Fruit fly (Drosophila melanogaster) whole organism, embryonic: ENCODE measurements around the gene CG7367.
A peak's percentile ranks its signal among the peaks of the same experiment; 100 is the strongest.

Source experiments
- ATbp ChIP-seq: fragments of 200-800 bp; sonication (Bioruptor generic); optimal IDR thresholded peaks from 2 replicates; lab custom pipeline; 2017; ENCODE audit warnings: missing biosample characterization, mild to moderate bottlenecking, missing genetic modification characterization, missing genetic modification reagents
- CG10267 ChIP-seq: fragments of 200-800 bp; sonication (Bioruptor generic); optimal IDR thresholded peaks from 2 replicates; lab custom pipeline; 2018; ENCODE audit warnings: missing biosample characterization, mild to moderate bottlenecking, missing genetic modification characterization, moderate library complexity
- CG12391 ChIP-seq: fragments of 200-800 bp; sonication (Bioruptor generic); optimal IDR thresholded peaks from 3 replicates; lab custom pipeline; 2018; ENCODE audit warnings: missing biosample characterization, mild to moderate bottlenecking, missing genetic modification characterization, moderate library complexity
- CG14860 ChIP-seq: fragments of 200-800 bp; sonication (Bioruptor generic); IDR thresholded peaks from 3 replicates; pipeline ENCODE4 v1.3.6; 2022; ENCODE audit warnings: missing biosample characterization, missing genetic modification characterization; ENCODE audit not compliant: partially characterized antibody
- CG16779 ChIP-seq: fragments of 200-800 bp; sonication (Bioruptor generic); IDR thresholded peaks from 2 replicates; pipeline ENCODE4 v1.3.6; 2022; ENCODE audit warnings: missing biosample characterization, missing genetic modification characterization
- CG18262 ChIP-seq: fragments of 200-800 bp; optimal IDR thresholded peaks from 3 replicates; lab custom pipeline; 2019; ENCODE audit warnings: missing biosample characterization, mild to moderate bottlenecking, missing genetic modification characterization, moderate library complexity
- CG18599 ChIP-seq: fragments of 200-800 bp; sonication (Bioruptor generic); optimal IDR thresholded peaks from 3 replicates; lab custom pipeline; 2017; ENCODE audit warnings: missing biosample characterization, missing genetic modification characterization, mild to moderate bottlenecking, moderate library complexity, missing genetic modification reagents
- CG2678 ChIP-seq: fragments of 200-800 bp; sonication (Bioruptor generic); optimal IDR thresholded peaks from 3 replicates; lab custom pipeline; 2019; ENCODE audit warnings: missing biosample characterization, mild to moderate bottlenecking, missing genetic modification characterization, moderate library complexity
- CG30020 ChIP-seq: fragments of 200-800 bp; optimal IDR thresholded peaks from 2 replicates; lab custom pipeline; 2019; ENCODE audit warnings: missing biosample characterization, mild to moderate bottlenecking, missing genetic modification characterization, moderate library complexity
- CG30431 ChIP-seq: fragments of 200-800 bp; sonication (Bioruptor generic); optimal IDR thresholded peaks from 2 replicates; lab custom pipeline; 2017; ENCODE audit warnings: missing biosample characterization, missing genetic modification characterization
- CG3065 ChIP-seq: fragments of 200-800 bp; sonication (Bioruptor generic); optimal IDR thresholded peaks from 2 replicates; lab custom pipeline; 2016; ENCODE audit warnings: missing biosample characterization, missing genetic modification characterization
- CG32532 ChIP-seq: fragments of 200-800 bp; sonication (Bioruptor generic); IDR thresholded peaks from 2 replicates; pipeline ENCODE4 v1.3.6; 2022; ENCODE audit warnings: missing biosample characterization, missing genetic modification characterization
- CG3847 ChIP-seq: fragments of 200-800 bp; sonication (Bioruptor generic); IDR thresholded peaks from 2 replicates; pipeline ENCODE4 v1.3.6; 2022; ENCODE audit warnings: missing biosample characterization, missing genetic modification characterization
- CG4424 ChIP-seq: fragments of 200-800 bp; sonication (Bioruptor generic); optimal IDR thresholded peaks from 3 replicates; lab custom pipeline; 2016; ENCODE audit warnings: missing biosample characterization, missing genetic modification characterization
- CG4707 ChIP-seq: fragments of 200-800 bp; sonication (Bioruptor generic); optimal IDR thresholded peaks from 2 replicates; lab custom pipeline; 2018; ENCODE audit warnings: missing biosample characterization, mild to moderate bottlenecking, missing genetic modification characterization, moderate library complexity
- CG6689 ChIP-seq: fragments of 200-800 bp; sonication (Bioruptor generic); IDR thresholded peaks from 2 replicates; pipeline ENCODE4 v1.3.6; 2022; ENCODE audit warnings: missing biosample characterization, missing genetic modification characterization
- CG6854 ChIP-seq: fragments of 200-800 bp; sonication (Bioruptor generic); optimal IDR thresholded peaks from 3 replicates; lab custom pipeline; 2017; ENCODE audit warnings: missing biosample characterization, mild to moderate bottlenecking, missing genetic modification characterization
- CG7963 ChIP-seq: fragments of 200-800 bp; sonication (Bioruptor generic); IDR thresholded peaks from 3 replicates; pipeline ENCODE4 v1.3.6; 2022; ENCODE audit warnings: missing biosample characterization, missing genetic modification characterization; ENCODE audit not compliant: partially characterized antibody
- CG7987 ChIP-seq: fragments of 200-800 bp; sonication (Bioruptor generic); optimal IDR thresholded peaks from 2 replicates; lab custom pipeline; 2018; ENCODE audit warnings: missing biosample characterization, mild to moderate bottlenecking, missing genetic modification characterization, moderate library complexity
- CG8478 ChIP-seq: fragments of >200 bp; optimal IDR thresholded peaks from 2 replicates; lab custom pipeline; 2018
- CoRest ChIP-seq: fragments of 200-800 bp; sonication (Bioruptor generic); optimal IDR thresholded peaks from 3 replicates; lab custom pipeline; 2018; ENCODE audit warnings: missing biosample characterization, mild to moderate bottlenecking, missing genetic modification characterization, moderate library complexity
- D ChIP-seq, 2 experiments: fragments of 200-800 bp in 1 of 2; fragments of >200 bp in 1 of 2; sonication (Bioruptor generic) in 1 of 2; optimal IDR thresholded peaks; 2 replicates in 1 of 2; 3 replicates in 1 of 2; lab custom pipeline; 2017; ENCODE audit warnings: mild to moderate bottlenecking in 1 of 2, missing biosample characterization in 1 of 2, missing genetic modification characterization in 1 of 2, missing genetic modification reagents in 1 of 2
- Dip3 ChIP-seq: fragments of 200-800 bp; sonication (Bioruptor generic); optimal IDR thresholded peaks from 3 replicates; lab custom pipeline; 2016; ENCODE audit warnings: missing biosample characterization, missing genetic modification characterization
- HLHmδ ChIP-seq: fragments of 200-800 bp; sonication (Bioruptor generic); optimal IDR thresholded peaks from 2 replicates; lab custom pipeline; 2018; ENCODE audit warnings: missing biosample characterization, mild to moderate bottlenecking, missing genetic modification characterization, moderate library complexity
- Ptx1 ChIP-seq: fragments of 200-800 bp; sonication (Bioruptor generic); IDR thresholded peaks from 2 replicates; pipeline ENCODE4 v1.3.6; 2022; ENCODE audit warnings: missing biosample characterization, missing genetic modification characterization
- Spps ChIP-seq: fragments of 200-800 bp; sonication (Bioruptor generic); optimal IDR thresholded peaks from 2 replicates; lab custom pipeline; 2018; ENCODE audit warnings: missing biosample characterization, mild to moderate bottlenecking, missing genetic modification characterization
- Vsx1 ChIP-seq: fragments of 200-800 bp; sonication (Bioruptor generic); optimal IDR thresholded peaks from 2 replicates; lab custom pipeline; 2017; ENCODE audit warnings: missing biosample characterization, mild to moderate bottlenecking, missing genetic modification characterization, missing genetic modification reagents
- YL-1 ChIP-seq: fragments of 200-800 bp; sonication (Bioruptor generic); optimal IDR thresholded peaks from 3 replicates; lab custom pipeline; 2017; ENCODE audit warnings: missing biosample characterization, mild to moderate bottlenecking, missing genetic modification characterization
- az2 ChIP-seq: fragments of 200-800 bp; sonication (Bioruptor generic); optimal IDR thresholded peaks from 3 replicates; lab custom pipeline; 2016; ENCODE audit warnings: missing biosample characterization, missing genetic modification characterization
- bigmax ChIP-seq: fragments of 200-800 bp; sonication (Bioruptor generic); optimal IDR thresholded peaks from 2 replicates; lab custom pipeline; 2018; ENCODE audit warnings: missing biosample characterization, mild to moderate bottlenecking, missing genetic modification characterization
- chinmo ChIP-seq: fragments of 200-800 bp; sonication (Bioruptor generic); IDR thresholded peaks from 4 replicates; pipeline ENCODE4 v1.3.6; 2022; ENCODE audit warnings: missing biosample characterization, missing genetic modification characterization; ENCODE audit not compliant: partially characterized antibody
- dati ChIP-seq: fragments of 200-800 bp; sonication (Bioruptor generic); IDR thresholded peaks from 2 replicates; pipeline ENCODE4 v1.3.6; 2022; ENCODE audit warnings: missing biosample characterization, missing genetic modification characterization
- dmrt99B ChIP-seq: fragments of 200-800 bp; sonication (Bioruptor generic); optimal IDR thresholded peaks from 2 replicates; lab custom pipeline; 2018; ENCODE audit warnings: missing biosample characterization, mild to moderate bottlenecking, missing genetic modification characterization, moderate library complexity
- gfzf ChIP-seq: fragments of 200-800 bp; sonication (Bioruptor generic); optimal IDR thresholded peaks from 2 replicates; lab custom pipeline; 2016; ENCODE audit warnings: missing biosample characterization, mild to moderate bottlenecking, missing genetic modification characterization, moderate library complexity
- jing ChIP-seq: fragments of 200-800 bp; sonication (Bioruptor generic); optimal IDR thresholded peaks from 2 replicates; lab custom pipeline; 2018; ENCODE audit warnings: missing biosample characterization, mild to moderate bottlenecking, missing genetic modification characterization
- kni ChIP-seq: fragments of 200-800 bp; sonication (Bioruptor generic); optimal IDR thresholded peaks from 3 replicates; lab custom pipeline; 2017; ENCODE audit warnings: mild to moderate bottlenecking, missing biosample characterization, missing genetic modification reagents, missing genetic modification characterization
- knrl ChIP-seq: fragments of 200-800 bp; sonication (Bioruptor generic); IDR thresholded peaks from 3 replicates; pipeline ENCODE4 v1.3.6; 2022; ENCODE audit warnings: missing biosample characterization, missing genetic modification characterization; ENCODE audit not compliant: partially characterized antibody
- p53 ChIP-seq: fragments of 200-800 bp; sonication (Bioruptor generic); optimal IDR thresholded peaks from 2 replicates; lab custom pipeline; 2016; ENCODE audit warnings: missing biosample characterization, missing genetic modification characterization
- ranshi ChIP-seq: fragments of 200-800 bp; sonication (Bioruptor generic); IDR thresholded peaks from 2 replicates; pipeline ENCODE4 v1.3.6; 2022; ENCODE audit warnings: missing biosample characterization, missing genetic modification characterization
- schlank ChIP-seq: fragments of 200-800 bp; sonication (Bioruptor generic); optimal IDR thresholded peaks from 2 replicates; lab custom pipeline; 2018; ENCODE audit warnings: missing biosample characterization, mild to moderate bottlenecking, missing genetic modification characterization
- tll ChIP-seq, 2 experiments: fragments of 200-800 bp in 1 of 2; fragments of >200 bp in 1 of 2; sonication (Bioruptor generic) in 1 of 2; optimal IDR thresholded peaks; 2 replicates each; lab custom pipeline; 2017 to 2019; ENCODE audit warnings: missing biosample characterization in 2 of 2, missing genetic modification characterization in 2 of 2, mild to moderate bottlenecking in 1 of 2, moderate library complexity in 1 of 2
- trem ChIP-seq: fragments of 200-800 bp; optimal IDR thresholded peaks from 3 replicates; lab custom pipeline; 2019; ENCODE audit warnings: missing biosample characterization, mild to moderate bottlenecking, missing genetic modification characterization, moderate library complexity
- unc-4 ChIP-seq: fragments of 200-800 bp; sonication (Bioruptor generic); IDR thresholded peaks from 2 replicates; pipeline ENCODE4 v1.3.6; 2022; ENCODE audit warnings: missing biosample characterization, missing genetic modification characterization; ENCODE audit not compliant: partially characterized antibody
- usp ChIP-seq: fragments of >200 bp; optimal IDR thresholded peaks from 2 replicates; lab custom pipeline; 2017; ENCODE audit warnings: missing biosample characterization, missing genetic modification characterization
- wdn ChIP-seq: fragments of 200-800 bp; sonication (Bioruptor generic); IDR thresholded peaks from 2 replicates; pipeline ENCODE4 v1.3.6; 2022; ENCODE audit warnings: missing biosample characterization, missing genetic modification characterization
- wek ChIP-seq: fragments of 200-800 bp; sonication (Bioruptor generic); optimal IDR thresholded peaks from 3 replicates; lab custom pipeline; 2018; ENCODE audit warnings: missing biosample characterization, mild to moderate bottlenecking, missing genetic modification characterization, moderate library complexity
- zen2 ChIP-seq: fragments of 200-800 bp; sonication (Bioruptor generic); IDR thresholded peaks from 3 replicates; pipeline ENCODE4 v1.3.6; 2022; ENCODE audit warnings: missing biosample characterization, missing genetic modification characterization; ENCODE audit not compliant: partially characterized antibody

The CG7367 gene

dm6 chr2L:8081640-8082485, 42.3 kb upstream of the CG7367 start (continued):
- TF ChIP-seq tll (GFP tag; optimal IDR thresholded peaks at IDR 0.05; lab: Kevin White, UChicago) = peak in 1 of 2 experiments; percentile 96
- TF ChIP-seq zen2 (GFP tag; lab: Robert Waterston, UW) = no peak
- TF ChIP-seq CoRest (tag; lab: Kevin White, UChicago) = peak; percentile 90
- TF ChIP-seq HLHmδ (GFP tag; lab: Kevin White, UChicago) = no peak
- peak; percentile 30 for TF ChIP-seq jing (GFP tag; lab: Kevin White, UChicago)
- TF ChIP-seq gfzf (GFP tag; lab: Kevin White, UChicago) = no peak
- no peak for TF ChIP-seq knrl (GFP tag; lab: Robert Waterston, UW)
- TF ChIP-seq usp (GFP tag; lab: Kevin White, UChicago) = no peak
- TF ChIP-seq CG6854 (GFP tag; lab: Kevin White, UChicago) = peak; percentile 41
- peak; percentile 88 for TF ChIP-seq D (optimal IDR thresholded peaks at IDR 0.05; lab: Kevin White, UChicago)
- TF ChIP-seq D (GFP tag; optimal IDR thresholded peaks at IDR 0.05; lab: Kevin White, UChicago) = peak; percentile 86
- peak; percentile 81 for TF ChIP-seq CG30431 (GFP tag; lab: Kevin White, UChicago)
- peak; percentile 55 for TF ChIP-seq kni (GFP tag; lab: Kevin White, UChicago)
- no peak for TF ChIP-seq CG7987
- TF ChIP-seq trem (tag; lab: Kevin White, UChicago) = peak; percentile 67
- no peak for TF ChIP-seq CG8478 (lab: Kevin White, UChicago)
- TF ChIP-seq CG7963 (GFP tag; lab: Robert Waterston, UW) = no peak
- peak; percentile 80 for TF ChIP-seq CG3847
- no peak for TF ChIP-seq wek
- TF ChIP-seq CG2678 = no peak
- TF ChIP-seq CG6689 (GFP tag; lab: Robert Waterston, UW) = peak; percentile 65
- TF ChIP-seq CG12391 = peak; percentile 91
- peak; percentile 89 for TF ChIP-seq dmrt99B
- TF ChIP-seq Spps (tag; lab: Kevin White, UChicago) = peak; percentile 57
- no peak for TF ChIP-seq CG16779 (GFP tag; lab: Robert Waterston, UW)
- TF ChIP-seq Dip3 (GFP tag; lab: Kevin White, UChicago) = no peak
- peak; percentile 85 for TF ChIP-seq CG10267
- TF ChIP-seq CG30020 (tag; lab: Kevin White, UChicago) = peak; percentile 51
- TF ChIP-seq CG3065 = peak; percentile 70
- peak; percentile 81 for TF ChIP-seq ATbp (GFP tag; lab: Kevin White, UChicago)
- TF ChIP-seq dati = no peak
- TF ChIP-seq bigmax = no peak
- no peak for TF ChIP-seq CG14860 (GFP tag; lab: Robert Waterston, UW)
- peak; percentile 91 for TF ChIP-seq CG18262 (tag; lab: Kevin White, UChicago)
- TF ChIP-seq CG4707 (GFP tag; lab: Kevin White, UChicago) = peak; percentile 30
- TF ChIP-seq p53 (GFP tag; lab: Kevin White, UChicago) = no peak
- peak; percentile 88 for TF ChIP-seq ranshi (GFP tag; lab: Robert Waterston, UW)
- TF ChIP-seq chinmo (GFP tag; lab: Robert Waterston, UW) = no peak
- TF ChIP-seq CG32532 (GFP tag; lab: Robert Waterston, UW) = no peak
- TF ChIP-seq wdn = peak; percentile 70; the same call in 1 of the 2 replicates
- TF ChIP-seq Ptx1 = peak; percentile 94
- peak; percentile 44 for TF ChIP-seq YL-1 (GFP tag; lab: Kevin White, UChicago)
- TF ChIP-seq az2 (GFP tag; lab: Kevin White, UChicago) = peak; percentile 87
- peak; percentile 72 for TF ChIP-seq Vsx1
- peak; percentile 38 for TF ChIP-seq schlank (tag; lab: Kevin White, UChicago)
- TF ChIP-seq CG18599 (GFP tag; lab: Kevin White, UChicago) = no peak
- no peak for TF ChIP-seq unc-4 (GFP tag; lab: Robert Waterston, UW)
- peak; percentile 64 for TF ChIP-seq CG4424 (GFP tag; lab: Kevin White, UChicago)
